Worm (Caenorhabditis elegans) whole organism, young adult: Measurements from ENCODE around the gene rme-4.

Experiments
- B0336.3 ChIP-seq: fragments of 200-800 bp; sonication (Bioruptor generic); IDR thresholded peaks from 2 replicates; pipeline ENCODE4 v1.3.6; 2022; ENCODE audit warnings: missing genetic modification characterization, missing compliant biosample characterization
- F23B12.7 ChIP-seq: sonication (generic microtip); optimal IDR thresholded peaks from 2 replicates; lab custom pipeline; 2017; ENCODE audit warnings: missing genetic modification characterization, mild to moderate bottlenecking, missing compliant biosample characterization, antibody characterized with exemption, moderate library complexity; ENCODE audit not compliant: insufficient read depth
- F52B5.7 ChIP-seq: sonication (generic microtip); optimal IDR thresholded peaks from 2 replicates; lab custom pipeline; 2016; ENCODE audit warnings: mild to moderate bottlenecking, missing genetic modification characterization, missing compliant biosample characterization
- F57A8.1 ChIP-seq: fragments of 200-800 bp; sonication (Bioruptor generic); optimal IDR thresholded peaks from 2 replicates; lab custom pipeline; 2018; ENCODE audit warnings: mild to moderate bottlenecking, missing genetic modification characterization, moderate library complexity, missing compliant biosample characterization
- Y79H2A.3 ChIP-seq: fragments of 200-800 bp; sonication (Bioruptor generic); conservative IDR thresholded peaks from 2 replicates; pipeline ENCODE4 v1.3.6; 2022; ENCODE audit warnings: missing genetic modification reagents, missing genetic modification characterization, missing compliant biosample characterization
- akir-1 ChIP-seq: fragments of 200-800 bp; sonication (Bioruptor generic); optimal IDR thresholded peaks from 2 replicates; lab custom pipeline; 2018; ENCODE audit warnings: mild to moderate bottlenecking, missing genetic modification characterization, moderate library complexity, missing compliant biosample characterization
- atf-7 ChIP-seq: sonication (generic microtip); optimal IDR thresholded peaks from 2 replicates; lab custom pipeline; 2017; ENCODE audit warnings: mild to moderate bottlenecking, missing genetic modification characterization, missing compliant biosample characterization
- athp-1 ChIP-seq: sonication (generic microtip); optimal IDR thresholded peaks from 2 replicates; lab custom pipeline; 2017; ENCODE audit warnings: mild to moderate bottlenecking, missing genetic modification characterization, missing compliant biosample characterization
- bed-2 ChIP-seq: fragments of 200-800 bp; sonication (Bioruptor generic); IDR thresholded peaks from 2 replicates; pipeline ENCODE4 v1.3.6; 2022; ENCODE audit warnings: missing genetic modification reagents, missing genetic modification characterization, missing compliant biosample characterization
- ccch-3 ChIP-seq: fragments of 200-800 bp; sonication (Bioruptor generic); optimal IDR thresholded peaks from 2 replicates; lab custom pipeline; 2018; ENCODE audit warnings: mild to moderate bottlenecking, missing genetic modification characterization, missing compliant biosample characterization
- cebp-1 ChIP-seq, 2 experiments: fragments of 200-800 bp in 1 of 2; sonication (Bioruptor generic) in 1 of 2; sonication (generic microtip) in 1 of 2; IDR thresholded peaks in 1 of 2; optimal IDR thresholded peaks in 1 of 2; 2 replicates each; pipeline versions ENCODE4 v1.3.6 to Lab custom; 2017 to 2022; ENCODE audit warnings: missing compliant biosample characterization in 2 of 2, missing genetic modification characterization in 2 of 2, mild to moderate bottlenecking in 1 of 2, missing genetic modification reagents in 1 of 2, moderate library complexity in 1 of 2
- chd-7 ChIP-seq: sonication (generic microtip); optimal IDR thresholded peaks from 2 replicates; lab custom pipeline; 2016; ENCODE audit warnings: mild to moderate bottlenecking, missing genetic modification characterization, moderate library complexity, missing compliant biosample characterization
- dox-1 ChIP-seq: fragments of 200-800 bp; sonication (Bioruptor generic); IDR thresholded peaks from 2 replicates; pipeline ENCODE4 v1.3.6; 2022; ENCODE audit warnings: missing genetic modification reagents, missing genetic modification characterization, missing compliant biosample characterization
- dpff-1 ChIP-seq: sonication (generic microtip); optimal IDR thresholded peaks from 2 replicates; lab custom pipeline; 2017; ENCODE audit warnings: mild to moderate bottlenecking, missing genetic modification characterization, missing compliant biosample characterization
- dpl-1 ChIP-seq: fragments of 150-350 bp; optimal IDR thresholded peaks from 2 replicates; lab custom pipeline; 2014; ENCODE audit warnings: missing biosample characterization, missing genetic modification reagents, missing genetic modification characterization
- egrh-3 ChIP-seq: fragments of 200-800 bp; sonication (Bioruptor generic); IDR thresholded peaks from 2 replicates; pipeline ENCODE4 v1.3.6; 2022; ENCODE audit warnings: missing genetic modification reagents, missing genetic modification characterization, missing compliant biosample characterization
- hlh-26 ChIP-seq: fragments of 200-800 bp; sonication (Bioruptor generic); conservative IDR thresholded peaks from 2 replicates; pipeline ENCODE4 v1.3.6; 2022; ENCODE audit warnings: missing genetic modification reagents, missing genetic modification characterization, missing compliant biosample characterization
- hmg-20 ChIP-seq: fragments of 200-800 bp; sonication (Bioruptor generic); IDR thresholded peaks from 2 replicates; pipeline ENCODE4 v1.3.6; 2022; ENCODE audit warnings: missing genetic modification reagents, missing genetic modification characterization, missing compliant biosample characterization
- hsf-1 ChIP-seq: fragments of 200-800 bp; sonication (Bioruptor generic); IDR thresholded peaks from 2 replicates; pipeline ENCODE4 v1.3.6; 2022; ENCODE audit warnings: missing genetic modification reagents, missing genetic modification characterization, missing compliant biosample characterization
- madf-10 ChIP-seq: sonication (generic microtip); optimal IDR thresholded peaks from 2 replicates; lab custom pipeline; 2016; ENCODE audit warnings: mild to moderate bottlenecking, missing genetic modification characterization, missing compliant biosample characterization
- madf-6 ChIP-seq: fragments of 200-800 bp; sonication (Bioruptor generic); IDR thresholded peaks from 2 replicates; pipeline ENCODE4 v1.3.6; 2022; ENCODE audit warnings: missing genetic modification reagents, missing genetic modification characterization, missing compliant biosample characterization
- madf-8 ChIP-seq: fragments of 200-800 bp; sonication (Bioruptor generic); conservative IDR thresholded peaks from 2 replicates; pipeline ENCODE4 v1.3.6; 2022; ENCODE audit warnings: missing genetic modification reagents, missing genetic modification characterization, missing compliant biosample characterization
- mel-28 ChIP-seq: sonication (generic microtip); optimal IDR thresholded peaks from 2 replicates; lab custom pipeline; 2016; ENCODE audit warnings: borderline replicate concordance, mild to moderate bottlenecking, missing genetic modification characterization, missing compliant biosample characterization
- nfya-1 ChIP-seq: sonication (generic microtip); optimal IDR thresholded peaks from 2 replicates; lab custom pipeline; 2017; ENCODE audit warnings: antibody characterized with exemption, missing compliant biosample characterization, missing genetic modification characterization, borderline replicate concordance; ENCODE audit not compliant: insufficient read depth
- nfya-2 ChIP-seq: fragments of 200-800 bp; sonication (Bioruptor generic); IDR thresholded peaks from 2 replicates; pipeline ENCODE4 v1.3.6; 2022; ENCODE audit warnings: missing genetic modification reagents, missing genetic modification characterization, missing compliant biosample characterization
- nfyb-1 ChIP-seq: fragments of 200-800 bp; sonication (Bioruptor generic); IDR thresholded peaks from 2 replicates; pipeline ENCODE4 v1.3.6; 2022; ENCODE audit warnings: missing genetic modification reagents, missing genetic modification characterization, missing compliant biosample characterization
- nhr-120 ChIP-seq: fragments of 200-800 bp; sonication (Bioruptor generic); IDR thresholded peaks from 2 replicates; pipeline ENCODE4 v1.3.6; 2022; ENCODE audit warnings: missing genetic modification characterization, missing compliant biosample characterization
- nhr-80 ChIP-seq: sonication (generic microtip); optimal IDR thresholded peaks from 2 replicates; lab custom pipeline; 2016; ENCODE audit warnings: missing genetic modification characterization, missing compliant biosample characterization
- sdz-38 ChIP-seq: sonication (generic microtip); optimal IDR thresholded peaks from 2 replicates; lab custom pipeline; 2016; ENCODE audit warnings: missing genotype, missing genetic modification characterization, missing compliant biosample characterization
- snpc-1.3 ChIP-seq: sonication (generic microtip); optimal IDR thresholded peaks from 2 replicates; lab custom pipeline; 2017; ENCODE audit warnings: missing genetic modification characterization, mild to moderate bottlenecking, missing compliant biosample characterization, antibody characterized with exemption, moderate library complexity, missing genotype, missing genetic modification reagents; ENCODE audit not compliant: insufficient read depth
- tbx-9 ChIP-seq: sonication (generic microtip); optimal IDR thresholded peaks from 2 replicates; lab custom pipeline; 2016; ENCODE audit warnings: borderline replicate concordance, missing genetic modification characterization, inconsistent platforms, missing compliant biosample characterization
- tlf-1 ChIP-seq: fragments of 200-800 bp; sonication (Bioruptor generic); optimal IDR thresholded peaks from 2 replicates; lab custom pipeline; 2018; ENCODE audit warnings: mild to moderate bottlenecking, missing genetic modification characterization, missing compliant biosample characterization
- unc-130 ChIP-seq: sonication (generic microtip); optimal IDR thresholded peaks from 2 replicates; lab custom pipeline; 2016; ENCODE audit warnings: missing genetic modification reagents, missing genetic modification characterization, missing compliant biosample characterization
- unc-62 ChIP-seq: fragments of 150-350 bp; optimal IDR thresholded peaks from 2 replicates; lab custom pipeline; 2014; ENCODE audit warnings: missing biosample characterization, missing genetic modification reagents, missing genetic modification characterization
- zim-3 ChIP-seq: sonication (generic microtip); optimal IDR thresholded peaks from 2 replicates; lab custom pipeline; 2017; ENCODE audit warnings: mild to moderate bottlenecking, missing genetic modification characterization, moderate library complexity, missing compliant biosample characterization

Gene rme-4

ce11 chrX:10395668-10396067, 16.0 kb upstream of the rme-4 start (continued):
- TF ChIP-seq hlh-26 (GFP tag; lab: Robert Waterston, UW) (no peak), nfyb-1 (GFP tag; lab: Robert Waterston, UW) (0 out of 2 replicates have a peak, but pooled peaks have one; percentile 20), F57A8.1 (GFP tag; lab: Kevin White, UChicago) (no peak), nhr-120 (GFP tag; lab: Robert Waterston, UW) (no peak), mel-28 (tag; lab: Kevin White, UChicago) (no peak), unc-62 (no peak), madf-8 (GFP tag; lab: Robert Waterston, UW) (no peak), madf-6 (GFP tag; lab: Robert Waterston, UW) (0 out of 2 replicates have a peak, but pooled peaks have one; percentile 7), nfya-1 (tag; lab: Kevin White, UChicago) (no peak), dpl-1 (GFP tag; lab: Kevin White, UChicago) (no peak), athp-1 (tag; lab: Kevin White, UChicago) (no peak), hmg-20 (GFP tag; lab: Robert Waterston, UW) (no peak), zim-3 (tag; lab: Kevin White, UChicago) (no peak), chd-7 (tag; lab: Kevin White, UChicago) (no peak)
- TF ChIP-seq, all 124 proteins: peak for 8

- TF ChIP-seq unc-130 (no peak), tbx-9 (tag; lab: Kevin White, UChicago) (no peak), Y79H2A.3 (GFP tag; lab: Robert Waterston, UW) (no peak), snpc-1.3 (tag; lab: Kevin White, UChicago) (no peak), akir-1 (GFP tag; lab: Kevin White, UChicago) (no peak)
These were observed 15.5 kb upstream of the rme-4 start for ce11 chrX:10395177-10395576.

ce11 chrX:10394238-10394637, 14.6 kb upstream of the rme-4 start:
- TF ChIP-seq nfya-2 (GFP tag; lab: Robert Waterston, UW) (no peak), tlf-1 (GFP tag; lab: Kevin White, UChicago) (no peak), egrh-3 (GFP tag; lab: Robert Waterston, UW) (no peak), tbx-9 (tag; lab: Kevin White, UChicago) (no peak), F23B12.7 (no peak), nfyb-1 (GFP tag; lab: Robert Waterston, UW) (no peak), bed-2 (GFP tag; lab: Robert Waterston, UW) (no peak), madf-10 (tag; lab: Kevin White, UChicago) (no peak), akir-1 (GFP tag; lab: Kevin White, UChicago) (no peak), cebp-1 (GFP tag; IDR thresholded peaks at IDR 0.05; lab: Robert Waterston, UW) (no peak), cebp-1 (tag; optimal IDR thresholded peaks at IDR 0.05; lab: Kevin White, UChicago) (peak; percentile 29), hsf-1 (GFP tag; lab: Robert Waterston, UW) (0 out of 2 replicates have a peak, but pooled peaks have one; percentile 13), B0336.3 (no peak), dpff-1 (no peak), dox-1 (GFP tag; lab: Robert Waterston, UW) (peak; percentile 62; the same call in 1 of the 2 replicates), ccch-3 (no peak), sdz-38 (tag; lab: Kevin White, UChicago) (no peak), F52B5.7 (tag; lab: Kevin White, UChicago) (no peak), atf-7 (tag; lab: Kevin White, UChicago) (no peak), nhr-80 (tag; lab: Kevin White, UChicago) (peak; percentile 63)
